Worm (Caenorhabditis elegans) whole organism, L3 larva: ENCODE results near the gene lido-1.
A peak's percentile ranks its signal among the peaks of the same experiment; 100 is the strongest.

Experiments used
- aly-2 ChIP-seq: fragments of 150-350 bp; optimal IDR thresholded peaks from 2 replicates; lab custom pipeline; 2014; ENCODE audit warnings: missing biosample characterization, missing genetic modification characterization
- ama-1 ChIP-seq: fragments of 150-350 bp; optimal IDR thresholded peaks from 2 replicates; lab custom pipeline; 2018
- ceh-82 ChIP-seq: fragments of 150-350 bp; optimal IDR thresholded peaks from 2 replicates; lab custom pipeline; 2014; ENCODE audit warnings: missing biosample characterization, missing genetic modification characterization
- ceh-9 ChIP-seq: sonication (generic microtip); optimal IDR thresholded peaks from 2 replicates; lab custom pipeline; 2018; ENCODE audit warnings: missing biosample characterization, missing genetic modification characterization
- fos-1 ChIP-seq: fragments of 150-350 bp; optimal IDR thresholded peaks from 2 replicates; lab custom pipeline; 2014; ENCODE audit warnings: missing biosample characterization, missing genetic modification characterization
- nhr-25 ChIP-seq: sonication (generic microtip); optimal IDR thresholded peaks from 2 replicates; lab custom pipeline; 2017; ENCODE audit warnings: missing biosample characterization, missing genetic modification characterization
- nhr-67 ChIP-seq: fragments of 150-350 bp; optimal IDR thresholded peaks from 2 replicates; lab custom pipeline; 2014; ENCODE audit warnings: missing biosample characterization, missing genetic modification characterization
- zag-1 ChIP-seq: fragments of 150-350 bp; optimal IDR thresholded peaks from 2 replicates; lab custom pipeline; 2014; ENCODE audit warnings: missing biosample characterization, missing genetic modification characterization

DNA sequence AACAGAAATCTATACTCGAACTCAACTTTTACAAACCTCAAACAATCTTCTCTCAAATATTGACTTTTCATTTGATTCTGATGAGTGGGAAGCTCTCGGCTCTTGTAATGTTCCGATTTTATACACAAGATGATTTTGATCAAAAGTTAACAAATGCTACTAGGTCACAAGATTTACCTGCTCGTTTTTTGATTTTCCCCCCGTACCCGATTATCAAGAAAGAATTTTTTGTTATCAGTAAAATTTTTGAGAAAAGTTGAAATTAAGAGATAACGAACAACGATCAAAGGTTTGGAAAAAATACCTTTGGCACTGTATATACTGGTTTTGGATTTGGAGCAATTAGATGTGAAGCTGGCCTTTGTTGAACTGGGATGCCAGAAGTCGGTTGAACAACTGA is 31.5 kb downstream of the lido-1 start:
- TF ChIP-seq ama-1 (lab: Kevin White, UChicago), result peak; percentile 15
- no peak for TF ChIP-seq nhr-25 (tag; lab: Kevin White, UChicago)
- TF ChIP-seq fos-1, result no peak
- TF ChIP-seq nhr-67 (tag; lab: Kevin White, UChicago), result no peak
- TF ChIP-seq aly-2 (tag; lab: Kevin White, UChicago), result no peak
- TF ChIP-seq ceh-9 (tag; lab: Kevin White, UChicago), result no peak
- no peak for TF ChIP-seq zag-1 (tag; lab: Kevin White, UChicago)
- no peak for TF ChIP-seq ceh-82 (tag; lab: Kevin White, UChicago)
